Fruit fly (Drosophila melanogaster) whole organism, prepupa: Measurements from ENCODE around the gene Sodh2.

Experiments used
- CG32006 ChIP-seq: fragments of 200-800 bp; sonication (Bioruptor generic); optimal IDR thresholded peaks from 3 replicates; lab custom pipeline; 2017; ENCODE audit warnings: missing biosample characterization, mild to moderate bottlenecking, missing genetic modification characterization
- CG34406 ChIP-seq: fragments of 200-800 bp; sonication (Bioruptor generic); optimal IDR thresholded peaks from 3 replicates; lab custom pipeline; 2016; ENCODE audit warnings: missing biosample characterization, missing genetic modification characterization
- CG6163 ChIP-seq: fragments of 200-800 bp; sonication (Bioruptor generic); IDR thresholded peaks from 3 replicates; pipeline ENCODE4 v1.3.6; 2022; ENCODE audit warnings: missing biosample characterization, missing genetic modification characterization
- CG6854 ChIP-seq: fragments of 200-800 bp; sonication (Bioruptor generic); optimal IDR thresholded peaks from 2 replicates; lab custom pipeline; 2017; ENCODE audit warnings: missing biosample characterization, mild to moderate bottlenecking, missing genetic modification characterization
- CG8319 ChIP-seq: fragments of 200-800 bp; sonication (Bioruptor generic); optimal IDR thresholded peaks from 3 replicates; lab custom pipeline; 2016; ENCODE audit warnings: missing biosample characterization, missing genetic modification characterization
- Sox14 ChIP-seq: fragments of 200-800 bp; sonication (Bioruptor generic); optimal IDR thresholded peaks from 3 replicates; lab custom pipeline; 2016; ENCODE audit warnings: missing biosample characterization, missing genetic modification characterization
- achi ChIP-seq: fragments of 200-800 bp; sonication (Bioruptor generic); optimal IDR thresholded peaks from 3 replicates; lab custom pipeline; 2016; ENCODE audit warnings: missing biosample characterization, missing genetic modification characterization
- dac ChIP-seq: fragments of 200-800 bp; sonication (Bioruptor generic); optimal IDR thresholded peaks from 2 replicates; lab custom pipeline; 2017; ENCODE audit warnings: missing biosample characterization, mild to moderate bottlenecking, missing genetic modification characterization
- lz ChIP-seq: fragments of 200-800 bp; sonication (Bioruptor generic); optimal IDR thresholded peaks from 3 replicates; lab custom pipeline; 2016; ENCODE audit warnings: missing biosample characterization, missing genetic modification characterization
- salr ChIP-seq, 2 experiments: fragments of 200-800 bp; sonication (Bioruptor generic); optimal IDR thresholded peaks; 3 replicates each; lab custom pipeline; 2016 to 2018; ENCODE audit warnings: missing biosample characterization in 2 of 2, missing genetic modification characterization in 2 of 2, mild to moderate bottlenecking in 1 of 2

- TF ChIP-seq dac (GFP tag; lab: Kevin White, UChicago) (no peak), CG6163 (GFP tag; lab: Robert Waterston, UW) (no peak), salr (GFP tag; optimal IDR thresholded peaks at IDR 0.05; lab: Kevin White, UChicago) (no peak), CG8319 (no peak), Sox14 (no peak), CG34406 (GFP tag; lab: Kevin White, UChicago) (no peak), CG32006 (GFP tag; lab: Kevin White, UChicago) (no peak), achi (GFP tag; lab: Kevin White, UChicago) (no peak), lz (no peak), CG6854 (GFP tag; lab: Kevin White, UChicago) (no peak)
Measured at dm6 chr3R:10889520-10889887, 13.3 kb downstream of the Sodh2 start, which contains the start of gene Ak3.
